Fruit fly (Drosophila melanogaster): ENCODE data around the gene CG7029.

DNA sequence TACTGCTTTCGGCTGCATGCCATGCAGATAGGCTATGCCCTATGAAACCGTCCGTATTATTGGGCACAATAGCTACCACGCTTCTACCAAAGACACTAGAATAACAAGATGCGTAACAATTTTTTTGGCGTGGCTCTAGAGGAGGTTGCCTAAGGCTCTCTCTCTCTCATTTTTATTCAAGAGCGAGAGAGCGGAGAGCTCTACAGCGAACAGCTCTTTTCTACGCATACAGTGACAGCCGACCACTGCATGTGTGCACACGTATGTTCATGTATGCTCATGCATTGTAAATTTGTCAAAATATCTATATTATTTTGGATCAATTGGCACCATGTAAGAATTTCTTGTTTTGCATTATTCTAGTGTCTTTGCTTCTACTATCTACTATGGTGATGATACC is 17.7 kb upstream of the CG7029 start:
- TF ChIP-seq CG8478 (optimal IDR thresholded peaks at IDR 0.05) (no peak), CTCF (optimal IDR thresholded peaks at IDR 0.05) (no peak)

Data from S2 (cell line).